Worm (Caenorhabditis elegans): ENCODE measurements around the gene K12H6.9.

DNA sequence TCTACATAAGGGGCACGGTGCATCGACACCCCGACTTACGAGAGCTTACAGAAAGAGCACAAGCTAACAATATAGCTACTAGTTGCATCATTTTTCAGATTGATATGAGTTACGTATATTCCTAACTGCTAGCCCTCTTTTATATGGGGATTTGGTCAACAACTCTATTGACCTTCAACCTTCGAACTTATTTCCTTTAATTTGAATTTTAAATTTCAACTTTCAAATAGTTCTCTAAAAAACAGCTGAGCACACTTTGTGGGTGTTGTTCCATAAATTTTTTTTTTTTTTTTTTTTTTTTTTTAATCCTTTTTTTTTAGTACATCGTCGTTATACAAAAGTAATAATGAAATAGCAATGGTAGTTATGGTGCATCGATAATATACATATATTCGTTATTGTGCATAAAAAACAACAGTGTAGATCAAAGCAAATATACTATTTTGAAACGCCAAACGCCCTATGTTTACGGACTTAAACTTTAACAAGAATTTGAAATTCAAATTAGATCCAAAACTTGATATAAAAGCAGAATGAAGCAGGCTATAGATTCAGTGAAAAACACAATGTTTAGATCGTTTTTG, 42.4 kb downstream of the K12H6.9 start, which contains the start of the genes Y110A2AL.9 and Y110A2AL.3:
- TF ChIP-seq aly-1 (tag; optimal IDR thresholded peaks at IDR 0.05) (no peak), tbx-37 (GFP tag; conservative IDR thresholded peaks at IDR 0.05) (no peak), pes-1 (GFP tag; IDR thresholded peaks at IDR 0.05) (no peak), ama-1 (optimal IDR thresholded peaks at IDR 0.05) (no peak), B0310.2 (tag; optimal IDR thresholded peaks at IDR 0.05) (no peak), ceh-13 (GFP tag; optimal IDR thresholded peaks at IDR 0.05) (no peak)
